Worm (Caenorhabditis elegans): ENCODE data around the gene lin-14.

ce11 chrX:11482134-11482533 lies 16.8 kb downstream of the lin-14 start:
- TF ChIP-seq unc-39 (tag; optimal IDR thresholded peaks at IDR 0.05) (no peak), madf-9 (GFP tag; conservative IDR thresholded peaks at IDR 0.05) (no peak), ceh-82 (tag; optimal IDR thresholded peaks at IDR 0.05) (no peak), Y105C5A.15 (GFP tag; IDR thresholded peaks at IDR 0.05) (no peak), skn-1 (tag; optimal IDR thresholded peaks at IDR 0.05) (no peak), snpc-4 (tag; optimal IDR thresholded peaks at IDR 0.05) (no peak), fkh-10 (GFP tag; optimal IDR thresholded peaks at IDR 0.05) (no peak), aly-2 (tag; optimal IDR thresholded peaks at IDR 0.05) (no peak), lsy-2 (tag; optimal IDR thresholded peaks at IDR 0.05) (peak in 1 of 2 experiments; percentile 53)

All from whole organism, L4 larva.